Worm (Caenorhabditis elegans) whole organism, mixed stage, embryonic: ENCODE data around the gene Y70C5C.1.

Experiments used
- M03D4.4 ChIP-seq: sonication (generic microtip); optimal IDR thresholded peaks from 2 replicates; lab custom pipeline; 2017; ENCODE audit warnings: mild to moderate bottlenecking, missing genetic modification characterization, missing compliant biosample characterization
- drap-1 ChIP-seq: fragments of 200-800 bp; sonication (Bioruptor generic); optimal IDR thresholded peaks from 3 replicates; lab custom pipeline; 2018; ENCODE audit warnings: mild to moderate bottlenecking, missing genetic modification characterization, missing compliant biosample characterization
- elt-3 ChIP-seq: fragments of 150-350 bp; optimal IDR thresholded peaks from 2 replicates; lab custom pipeline; 2014; ENCODE audit warnings: missing biosample characterization, missing genetic modification characterization
- flh-1 ChIP-seq: fragments of 200-800 bp; sonication (Bioruptor generic); optimal IDR thresholded peaks from 2 replicates; lab custom pipeline; 2018; ENCODE audit warnings: mild to moderate bottlenecking, missing genetic modification characterization, moderate library complexity, missing compliant biosample characterization
- hlh-1 ChIP-seq: fragments of 150-350 bp; optimal IDR thresholded peaks from 2 replicates; lab custom pipeline; 2014; ENCODE audit warnings: missing biosample characterization, missing genetic modification reagents, missing genetic modification characterization
- lsy-2 ChIP-seq: fragments of 150-350 bp; optimal IDR thresholded peaks from 2 replicates; lab custom pipeline; 2014; ENCODE audit warnings: missing biosample characterization, missing genetic modification characterization
- nhr-12 ChIP-seq: fragments of 150-350 bp; optimal IDR thresholded peaks from 2 replicates; lab custom pipeline; 2014; ENCODE audit warnings: missing biosample characterization, missing genetic modification characterization
- pha-4 ChIP-seq: fragments of 150-350 bp; optimal IDR thresholded peaks from 2 replicates; lab custom pipeline; 2018; ENCODE audit warnings: missing biosample characterization, missing genetic modification reagents, missing genetic modification characterization
- snpc-4 ChIP-seq: fragments of 150-350 bp; optimal IDR thresholded peaks from 2 replicates; lab custom pipeline; 2014; ENCODE audit warnings: missing biosample characterization, missing genetic modification characterization
- sptf-1 ChIP-seq: sonication (generic microtip); optimal IDR thresholded peaks from 2 replicates; lab custom pipeline; 2017; ENCODE audit warnings: mild to moderate bottlenecking, missing genetic modification characterization, moderate library complexity, missing compliant biosample characterization
- unc-120 ChIP-seq: sonication (generic microtip); optimal IDR thresholded peaks from 2 replicates; lab custom pipeline; 2017; ENCODE audit warnings: missing genetic modification characterization, missing compliant biosample characterization; ENCODE audit not compliant: poor library complexity, severe bottlenecking
- unc-39 ChIP-seq: fragments of 150-350 bp; optimal IDR thresholded peaks from 2 replicates; lab custom pipeline; 2014; ENCODE audit warnings: missing biosample characterization, missing genetic modification characterization
- unc-62 ChIP-seq: fragments of 150-350 bp; optimal IDR thresholded peaks from 2 replicates; lab custom pipeline; 2014; ENCODE audit warnings: missing biosample characterization, missing genetic modification reagents, missing genetic modification characterization
- zip-8 ChIP-seq: fragments of 150-350 bp; optimal IDR thresholded peaks from 2 replicates; lab custom pipeline; 2014; ENCODE audit warnings: missing biosample characterization, missing genetic modification characterization

DNA sequence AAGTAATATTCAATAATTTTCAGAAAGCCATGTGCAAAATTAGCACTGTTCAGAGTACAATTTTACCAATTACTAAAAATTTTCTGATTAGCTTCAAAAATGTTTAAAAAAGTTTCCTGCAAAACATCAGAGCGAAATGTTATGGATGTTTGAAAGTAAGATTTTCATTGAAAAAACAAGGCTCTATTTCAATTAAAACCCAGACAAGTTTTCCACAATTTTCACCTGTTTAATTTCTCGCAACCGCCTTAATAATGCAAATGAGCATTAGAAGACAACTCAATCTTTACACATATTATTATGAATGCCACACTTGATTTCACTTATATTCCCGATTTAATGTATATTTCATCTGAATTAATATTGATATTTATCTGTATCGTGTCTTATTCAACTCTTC, 5.5 kb upstream of the Y70C5C.1 start, which contains the start of gene srz-101:
- TF ChIP-seq unc-120 (tag; lab: Kevin White, UChicago), result no peak
- TF ChIP-seq snpc-4 (tag; lab: Kevin White, UChicago), result no peak
- no peak for TF ChIP-seq hlh-1 (tag; lab: Kevin White, UChicago)
- no peak for TF ChIP-seq flh-1 (GFP tag; lab: Kevin White, UChicago)
- TF ChIP-seq elt-3 (tag; lab: Kevin White, UChicago), result no peak
- no peak for TF ChIP-seq unc-62 (GFP tag; lab: Kevin White, UChicago)
- TF ChIP-seq nhr-12 (tag; lab: Kevin White, UChicago), result no peak
- no peak for TF ChIP-seq M03D4.4 (tag; lab: Kevin White, UChicago)
- no peak for TF ChIP-seq lsy-2
- TF ChIP-seq drap-1 (GFP tag; lab: Kevin White, UChicago), result no peak
- no peak for TF ChIP-seq pha-4 (tag; lab: Kevin White, UChicago)
- TF ChIP-seq zip-8 (tag; lab: Kevin White, UChicago), result no peak
- no peak for TF ChIP-seq sptf-1 (tag; lab: Kevin White, UChicago)
- no peak for TF ChIP-seq unc-39 (tag; lab: Kevin White, UChicago)
